Worm (Caenorhabditis elegans): ENCODE data around the gene col-158.
A peak's percentile ranks its signal among the peaks of the same experiment; 100 is the strongest.

col-158 gene

DNA sequence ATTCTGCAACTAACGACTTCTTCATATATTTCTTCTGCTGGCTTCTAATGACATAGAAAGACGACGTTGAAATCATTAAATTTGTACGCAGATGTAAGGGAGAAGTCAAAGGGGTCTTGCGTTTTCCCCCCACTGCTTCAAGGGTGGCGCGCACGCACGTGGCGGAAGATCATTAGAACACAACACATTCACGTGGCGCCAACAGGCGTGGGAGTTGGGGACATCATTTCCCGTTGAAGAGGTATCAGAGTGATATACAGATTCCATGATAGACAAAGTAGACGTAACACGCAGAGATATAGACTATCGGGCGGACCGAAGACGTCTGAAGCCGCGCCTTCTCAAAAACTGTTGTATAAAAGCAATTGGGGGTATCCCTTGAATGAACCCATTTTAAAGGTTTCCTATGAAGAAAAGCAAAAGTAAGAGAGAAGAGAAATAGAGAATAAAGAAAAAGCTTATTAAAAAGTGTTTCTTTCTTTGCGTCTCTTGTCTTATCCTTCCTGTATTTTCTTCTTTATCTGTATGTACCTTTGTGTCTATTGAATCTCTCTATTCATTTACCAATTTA lies 30.0 kb upstream of the col-158 start (continued):
- TF ChIP-seq blmp-1 (tag; optimal IDR thresholded peaks at IDR 0.05) = peak; percentile 80
- no peak for TF ChIP-seq ztf-4 (tag; optimal IDR thresholded peaks at IDR 0.05)
- TF ChIP-seq ets-5 (GFP tag; IDR thresholded peaks at IDR 0.05) = no peak
- no peak for TF ChIP-seq zag-1 (tag; optimal IDR thresholded peaks at IDR 0.05)
- peak; percentile 24 for TF ChIP-seq jun-1 (tag; optimal IDR thresholded peaks at IDR 0.05)
- TF ChIP-seq hlh-17 (GFP tag; optimal IDR thresholded peaks at IDR 0.05; ENCODE audit: borderline replicate concordance) = no peak
- no peak for TF ChIP-seq Y116A8C.19 (tag; optimal IDR thresholded peaks at IDR 0.05; ENCODE audit: borderline replicate concordance)
- TF ChIP-seq lsy-2 (tag; optimal IDR thresholded peaks at IDR 0.05) = peak; percentile 21 to 53
- TF ChIP-seq mef-2 (tag; optimal IDR thresholded peaks at IDR 0.05) = no peak
- no peak for TF ChIP-seq snpc-4 (tag; optimal IDR thresholded peaks at IDR 0.05)
- TF ChIP-seq lin-35 (GFP tag; optimal IDR thresholded peaks at IDR 0.05) = peak in 1 of 2 experiments; percentile 71
- TF ChIP-seq nhr-237 (tag; optimal IDR thresholded peaks at IDR 0.05) = no peak
- TF ChIP-seq tbx-2 (tag; optimal IDR thresholded peaks at IDR 0.05) = peak; percentile 78
- TF ChIP-seq sox-4 (tag; optimal IDR thresholded peaks at IDR 0.05) = no peak
- no peak for TF ChIP-seq lin-39 (tag; optimal IDR thresholded peaks at IDR 0.05)
- TF ChIP-seq F16B12.6 (tag; optimal IDR thresholded peaks at IDR 0.05) = no peak
- TF ChIP-seq lin-14 (GFP tag; optimal IDR thresholded peaks at IDR 0.05) = peak; percentile 89
- no peak for TF ChIP-seq ama-1 (optimal IDR thresholded peaks at IDR 0.05)
- peak; percentile 93 for TF ChIP-seq nhr-71 (tag; optimal IDR thresholded peaks at IDR 0.05)
- TF ChIP-seq nhr-47 (tag; optimal IDR thresholded peaks at IDR 0.05) = peak; percentile 76
- no peak for TF ChIP-seq C34B4.2 (tag; optimal IDR thresholded peaks at IDR 0.05)
- TF ChIP-seq unc-30 (tag; optimal IDR thresholded peaks at IDR 0.05) = no peak
- TF ChIP-seq vab-15 (tag; optimal IDR thresholded peaks at IDR 0.05) = peak; percentile 56
- TF ChIP-seq nhr-11 (tag; optimal IDR thresholded peaks at IDR 0.05) = no peak
- TF ChIP-seq dsc-1 (tag; optimal IDR thresholded peaks at IDR 0.05) = no peak
- no peak for TF ChIP-seq C04F5.9 (tag; optimal IDR thresholded peaks at IDR 0.05)
- peak in 1 of 2 experiments; percentile 96 for TF ChIP-seq mdl-1 (tag; optimal IDR thresholded peaks at IDR 0.05)
- TF ChIP-seq unc-86 (tag; optimal IDR thresholded peaks at IDR 0.05) = no peak
- TF ChIP-seq egl-27 (tag; optimal IDR thresholded peaks at IDR 0.05) = peak in 1 of 2 experiments; percentile 36
- TF ChIP-seq dpl-1 (GFP tag; optimal IDR thresholded peaks at IDR 0.05) = no peak
- peak; percentile 32 for TF ChIP-seq xbp-1 (tag; optimal IDR thresholded peaks at IDR 0.05)
- TF ChIP-seq hlh-4 (tag; optimal IDR thresholded peaks at IDR 0.05) = no peak
- TF ChIP-seq nhr-76 (tag; optimal IDR thresholded peaks at IDR 0.05) = no peak
- TF ChIP-seq alr-1 (tag; optimal IDR thresholded peaks at IDR 0.05; ENCODE audit: borderline replicate concordance) = no peak
- no peak for TF ChIP-seq ceh-82 (tag; optimal IDR thresholded peaks at IDR 0.05)
- peak; percentile 41 for TF ChIP-seq lin-13 (GFP tag; optimal IDR thresholded peaks at IDR 0.05)
- no peak for TF ChIP-seq fos-1 (tag; optimal IDR thresholded peaks at IDR 0.05)
- TF ChIP-seq nhr-19 (GFP tag; conservative IDR thresholded peaks at IDR 0.05) = peak; percentile 82
- no peak for TF ChIP-seq mep-1 (tag; optimal IDR thresholded peaks at IDR 0.05)
- peak in 5 of 6 experiments; percentile 21 to 91 (median 48) for TF ChIP-seq elt-3 (tag; optimal IDR thresholded peaks at IDR 0.05)
- peak; percentile 58; the same call in 1 of the 2 replicates for TF ChIP-seq mab-9 (GFP tag; IDR thresholded peaks at IDR 0.05)
- TF ChIP-seq efl-3 (GFP tag; optimal IDR thresholded peaks at IDR 0.05) = no peak
- peak; percentile 99 for TF ChIP-seq nhr-85 (tag)
- TF ChIP-seq skn-1 (tag; optimal IDR thresholded peaks at IDR 0.05) = no peak
- peak; percentile 23 for TF ChIP-seq swsn-7 (tag; optimal IDR thresholded peaks at IDR 0.05)
- no peak for TF ChIP-seq ceh-63 (GFP tag; optimal IDR thresholded peaks at IDR 0.05)
- no peak for TF ChIP-seq egl-13 (tag; optimal IDR thresholded peaks at IDR 0.05)
- no peak for TF ChIP-seq unc-98 (GFP tag; IDR thresholded peaks at IDR 0.05)
- TF ChIP-seq nhr-84 (tag; optimal IDR thresholded peaks at IDR 0.05) = no peak
- TF ChIP-seq aha-1 (tag; optimal IDR thresholded peaks at IDR 0.05) = no peak
- no peak for TF ChIP-seq elt-2 (tag; optimal IDR thresholded peaks at IDR 0.05)
- no peak for TF ChIP-seq sptf-1 (tag; optimal IDR thresholded peaks at IDR 0.05)
- no peak for TF ChIP-seq nhr-77 (tag; optimal IDR thresholded peaks at IDR 0.05)
- TF ChIP-seq irx-1 (tag; optimal IDR thresholded peaks at IDR 0.05) = peak; percentile 38
